Worm (Caenorhabditis elegans): Measurements from ENCODE around the gene emb-5.

emb-5 gene

ce11 chrIII:4720620-4721227, at the start of gene emb-5:
Gene emb-5, minus strand, starts transcription at chrIII:4720670.
- TF ChIP-seq fos-1 (tag; optimal IDR thresholded peaks at IDR 0.05): no peak
- TF ChIP-seq snpc-1.2 (GFP tag; IDR thresholded peaks at IDR 0.05): no peak
- no peak for TF ChIP-seq pha-4 (GFP tag; IDR thresholded peaks at IDR 0.05)
- TF ChIP-seq pha-4 (tag; optimal IDR thresholded peaks at IDR 0.05): no peak
- peak; percentile 21 for TF ChIP-seq nhr-6 (tag; optimal IDR thresholded peaks at IDR 0.05)
- TF ChIP-seq ztf-7 (tag; optimal IDR thresholded peaks at IDR 0.05): no peak
- TF ChIP-seq lin-39 (tag; optimal IDR thresholded peaks at IDR 0.05): no peak
- no peak for TF ChIP-seq pqm-1 (tag; optimal IDR thresholded peaks at IDR 0.05)
- TF ChIP-seq aha-1 (tag): no peak
- TF ChIP-seq zfp-2 (tag; optimal IDR thresholded peaks at IDR 0.05): no peak
- no peak for TF ChIP-seq ceh-82 (tag; optimal IDR thresholded peaks at IDR 0.05)
- TF ChIP-seq duxl-1 (tag; optimal IDR thresholded peaks at IDR 0.05; ENCODE audit: poor library complexity): no peak
- TF ChIP-seq daf-19 (GFP tag; conservative IDR thresholded peaks at IDR 0.05): no peak
- TF ChIP-seq hlh-30 (tag; optimal IDR thresholded peaks at IDR 0.05; ENCODE audit: insufficient read depth): no peak
- TF ChIP-seq ama-1 (optimal IDR thresholded peaks at IDR 0.05): peak; percentile 68
- no peak for TF ChIP-seq saeg-2 (GFP tag; IDR thresholded peaks at IDR 0.05)
- TF ChIP-seq hlh-11 (tag; optimal IDR thresholded peaks at IDR 0.05): no peak
- no peak for TF ChIP-seq sdz-12 (GFP tag; optimal IDR thresholded peaks at IDR 0.05)
- TF ChIP-seq arid-1 (GFP tag; conservative IDR thresholded peaks at IDR 0.05): no peak
- TF ChIP-seq dpl-1 (GFP tag; optimal IDR thresholded peaks at IDR 0.05): peak; percentile 92
- no peak for TF ChIP-seq fkh-10 (GFP tag; optimal IDR thresholded peaks at IDR 0.05)
- TF ChIP-seq mdl-1 (tag; optimal IDR thresholded peaks at IDR 0.05): no peak
- TF ChIP-seq ceh-44 (GFP tag; IDR thresholded peaks at IDR 0.05): no peak
- TF ChIP-seq nhr-48 (tag; optimal IDR thresholded peaks at IDR 0.05): no peak
- no peak for TF ChIP-seq Y5F2A.4 (GFP tag; optimal IDR thresholded peaks at IDR 0.05)
- TF ChIP-seq F37D6.2 (tag; optimal IDR thresholded peaks at IDR 0.05): no peak
- no peak for TF ChIP-seq T20F7.1 (GFP tag; optimal IDR thresholded peaks at IDR 0.05)
- TF ChIP-seq lin-38 (GFP tag; IDR thresholded peaks at IDR 0.05): peak; percentile 94
- no peak for TF ChIP-seq nhr-41 (GFP tag; IDR thresholded peaks at IDR 0.05)
- TF ChIP-seq nhr-76 (tag; optimal IDR thresholded peaks at IDR 0.05): no peak
- no peak for TF ChIP-seq ceh-28 (tag; optimal IDR thresholded peaks at IDR 0.05)
- no peak for TF ChIP-seq lin-1 (GFP tag; IDR thresholded peaks at IDR 0.05)
- TF ChIP-seq Y75B8A.6 (GFP tag; IDR thresholded peaks at IDR 0.05): no peak
- TF ChIP-seq unc-39 (tag; optimal IDR thresholded peaks at IDR 0.05): no peak
- TF ChIP-seq F10B5.3 (tag; optimal IDR thresholded peaks at IDR 0.05): no peak
- no peak for TF ChIP-seq spr-1 (tag; optimal IDR thresholded peaks at IDR 0.05)
- no peak for TF ChIP-seq egl-27 (tag; optimal IDR thresholded peaks at IDR 0.05)
- TF ChIP-seq mep-1 (tag; optimal IDR thresholded peaks at IDR 0.05): no peak
- no peak for TF ChIP-seq F26F4.8 (GFP tag; conservative IDR thresholded peaks at IDR 0.05)
- peak in 1 of 2 experiments; percentile 5 for TF ChIP-seq unc-62 (GFP tag; optimal IDR thresholded peaks at IDR 0.05 in 1 of 2)
- TF ChIP-seq unc-62 (tag; optimal IDR thresholded peaks at IDR 0.05): no peak
- TF ChIP-seq lin-29 (GFP tag; IDR thresholded peaks at IDR 0.05): no peak
- TF ChIP-seq lin-13 (GFP tag; optimal IDR thresholded peaks at IDR 0.05): no peak
- TF ChIP-seq ctbp-1 (GFP tag; IDR thresholded peaks at IDR 0.05): no peak
- TF ChIP-seq lin-15B (tag; optimal IDR thresholded peaks at IDR 0.05): no peak
- TF ChIP-seq nhr-237 (tag; optimal IDR thresholded peaks at IDR 0.05): no peak
- no peak for TF ChIP-seq tra-1 (GFP tag; IDR thresholded peaks at IDR 0.05)
- no peak for TF ChIP-seq nhr-11 (tag; optimal IDR thresholded peaks at IDR 0.05)
- no peak for TF ChIP-seq nhr-42 (GFP tag; IDR thresholded peaks at IDR 0.05)
- TF ChIP-seq cey-2 (tag; optimal IDR thresholded peaks at IDR 0.05; ENCODE audit: borderline replicate concordance, insufficient read depth): no peak
- 0 out of 2 replicates have a peak, but pooled peaks have one; percentile 28 for TF ChIP-seq T26A8.4 (GFP tag; IDR thresholded peaks at IDR 0.05)
- TF ChIP-seq nhr-111 (GFP tag; optimal IDR thresholded peaks at IDR 0.05): no peak
- no peak for TF ChIP-seq zip-2 (tag; optimal IDR thresholded peaks at IDR 0.05)

All from whole organism, L4 larva.